Fruit fly (Drosophila melanogaster) whole organism, wandering third instar larva: Measurements from ENCODE around the gene CG13606.

Source experiments
- Abd-B ChIP-seq: fragments of >200 bp; optimal IDR thresholded peaks from 2 replicates; lab custom pipeline; 2017; ENCODE audit warnings: missing biosample characterization, missing genetic modification characterization
- CG32264 ChIP-seq: fragments of 200-800 bp; sonication (Bioruptor generic); optimal IDR thresholded peaks from 2 replicates; lab custom pipeline; 2016; ENCODE audit warnings: missing biosample characterization, missing genetic modification characterization
- CG9705 ChIP-seq: fragments of 200-800 bp; sonication (Bioruptor generic); optimal IDR thresholded peaks from 2 replicates; lab custom pipeline; 2018; ENCODE audit warnings: missing biosample characterization, mild to moderate bottlenecking, missing genetic modification characterization
- CrebA ChIP-seq: fragments of 200-800 bp; sonication (Bioruptor generic); optimal IDR thresholded peaks from 2 replicates; lab custom pipeline; 2016; ENCODE audit warnings: missing biosample characterization, mild to moderate bottlenecking, missing genetic modification characterization, borderline replicate concordance
- Dfd ChIP-seq: fragments of >200 bp; optimal IDR thresholded peaks from 2 replicates; lab custom pipeline; 2017; ENCODE audit warnings: missing biosample characterization, missing genetic modification characterization
- Dif ChIP-seq: fragments of 200-275, 200-300 bp; sonication (Bioruptor generic); optimal IDR thresholded peaks from 2 replicates; lab custom pipeline; 2018; ENCODE audit warnings: missing biosample characterization, missing genetic modification characterization; ENCODE audit not compliant: partially characterized antibody
- GATAd ChIP-seq: sonication (Bioruptor generic); optimal IDR thresholded peaks from 2 replicates; lab custom pipeline; 2016; ENCODE audit warnings: missing biosample characterization, missing genetic modification characterization
- HLH106 ChIP-seq: fragments of 200-800 bp; optimal IDR thresholded peaks from 3 replicates; lab custom pipeline; 2019; ENCODE audit warnings: missing biosample characterization, mild to moderate bottlenecking, missing genetic modification characterization, moderate library complexity
- Hnf4 ChIP-seq: fragments of 200-800 bp; sonication (Bioruptor generic); optimal IDR thresholded peaks from 2 replicates; lab custom pipeline; 2016; ENCODE audit warnings: missing biosample characterization, mild to moderate bottlenecking, missing genetic modification characterization
- Hr83 ChIP-seq: fragments of 200-300 bp; sonication (Bioruptor generic); optimal IDR thresholded peaks from 2 replicates; lab custom pipeline; 2016; ENCODE audit warnings: missing biosample characterization, mild to moderate bottlenecking, missing genetic modification characterization, moderate library complexity; ENCODE audit not compliant: poor library complexity, severe bottlenecking
- Jra ChIP-seq: sonication (Bioruptor generic); optimal IDR thresholded peaks from 2 replicates; lab custom pipeline; 2016; ENCODE audit warnings: missing biosample characterization, missing genetic modification characterization
- Mio ChIP-seq: sonication (Bioruptor generic); optimal IDR thresholded peaks from 2 replicates; lab custom pipeline; 2016; ENCODE audit warnings: missing biosample characterization, missing genetic modification characterization
- N ChIP-seq: fragments of >200 bp; optimal IDR thresholded peaks from 2 replicates; lab custom pipeline; 2018; ENCODE audit warnings: missing biosample characterization, missing external identifiers, missing genetic modification characterization
- OdsH ChIP-seq: fragments of 200-800 bp; sonication (Bioruptor generic); optimal IDR thresholded peaks from 2 replicates; lab custom pipeline; 2016; ENCODE audit warnings: missing biosample characterization, mild to moderate bottlenecking, missing genetic modification characterization
- Rel ChIP-seq, 2 experiments: fragments of 200-800 bp; sonication (Bioruptor generic) in 1 of 2; optimal IDR thresholded peaks; 2 replicates in 1 of 2; 3 replicates in 1 of 2; lab custom pipeline; 2016 to 2019; ENCODE audit warnings: mild to moderate bottlenecking in 2 of 2, missing biosample characterization in 2 of 2, missing genetic modification characterization in 2 of 2, moderate library complexity in 1 of 2
- Sp1 ChIP-seq: fragments of 200-800 bp; sonication (Bioruptor generic); optimal IDR thresholded peaks from 3 replicates; lab custom pipeline; 2019; ENCODE audit warnings: missing biosample characterization, mild to moderate bottlenecking, missing genetic modification characterization, moderate library complexity
- br ChIP-seq: fragments of 200-800 bp; sonication (Bioruptor generic); optimal IDR thresholded peaks from 2 replicates; lab custom pipeline; 2016; ENCODE audit warnings: missing biosample characterization, missing genetic modification characterization
- dl ChIP-seq, 2 experiments: fragments of 175-275, 200-275 bp in 1 of 2; fragments of 200-275 bp in 1 of 2; sonication (Bioruptor generic); optimal IDR thresholded peaks; lab custom pipeline; 2018; ENCODE audit warnings: mild to moderate bottlenecking in 2 of 2, missing biosample characterization in 2 of 2, missing genetic modification characterization in 2 of 2, moderate library complexity in 2 of 2; ENCODE audit not compliant: partially characterized antibody in 2 of 2, insufficient read depth in 1 of 2
- dsf ChIP-seq: sonication (Bioruptor generic); optimal IDR thresholded peaks from 2 replicates; lab custom pipeline; 2016; ENCODE audit warnings: missing biosample characterization, missing genetic modification characterization, borderline replicate concordance
- ey ChIP-seq: fragments of 200-800 bp; sonication (Bioruptor generic); optimal IDR thresholded peaks from 2 replicates; lab custom pipeline; 2016; ENCODE audit warnings: missing biosample characterization, missing genetic modification characterization
- foxo ChIP-seq, 2 experiments: fragments of 200-800 bp; sonication (Bioruptor generic); optimal IDR thresholded peaks; 2 replicates in 1 of 2; 3 replicates in 1 of 2; lab custom pipeline; 2016 to 2017; ENCODE audit warnings: missing biosample characterization in 2 of 2, missing genetic modification characterization in 2 of 2
- fru ChIP-seq: fragments of 200-800 bp; sonication (Bioruptor generic); optimal IDR thresholded peaks from 3 replicates; lab custom pipeline; 2016; ENCODE audit warnings: missing biosample characterization, mild to moderate bottlenecking, missing genetic modification characterization
- h ChIP-seq: fragments of 200-800 bp; sonication (Bioruptor generic); optimal IDR thresholded peaks from 3 replicates; lab custom pipeline; 2016; ENCODE audit warnings: missing biosample characterization, mild to moderate bottlenecking, missing genetic modification characterization
- jim ChIP-seq: fragments of 175-275, 200-325 bp; sonication (Bioruptor generic); optimal IDR thresholded peaks from 2 replicates; lab custom pipeline; 2016; ENCODE audit warnings: missing biosample characterization, mild to moderate bottlenecking, missing genetic modification characterization
- lola ChIP-seq: fragments of >200 bp; optimal IDR thresholded peaks from 2 replicates; lab custom pipeline; 2017; ENCODE audit warnings: missing biosample characterization, missing genetic modification characterization
- psq ChIP-seq: fragments of 200-800 bp; sonication (Bioruptor generic); optimal IDR thresholded peaks from 3 replicates; lab custom pipeline; 2017; ENCODE audit warnings: missing biosample characterization, mild to moderate bottlenecking, missing genetic modification characterization, moderate library complexity
- rgr ChIP-seq: fragments of 200-800 bp; sonication (Bioruptor generic); optimal IDR thresholded peaks from 3 replicates; lab custom pipeline; 2016; ENCODE audit warnings: missing biosample characterization, mild to moderate bottlenecking, missing genetic modification characterization
- sage ChIP-seq: fragments of 200-800 bp; sonication (Bioruptor generic); optimal IDR thresholded peaks from 2 replicates; lab custom pipeline; 2016; ENCODE audit warnings: missing biosample characterization, mild to moderate bottlenecking, missing genetic modification characterization
- tai ChIP-seq: sonication (Bioruptor generic); optimal IDR thresholded peaks from 2 replicates; lab custom pipeline; 2016; ENCODE audit warnings: missing biosample characterization, missing genetic modification characterization
- usp ChIP-seq: fragments of >200 bp; optimal IDR thresholded peaks from 2 replicates; lab custom pipeline; 2017; ENCODE audit warnings: missing biosample characterization, missing genetic modification characterization
- woc ChIP-seq: sonication (Bioruptor generic); optimal IDR thresholded peaks from 2 replicates; lab custom pipeline; 2016; ENCODE audit warnings: missing biosample characterization, mild to moderate bottlenecking, missing genetic modification characterization

CG13606 gene

dm6 chr3R:24216017-24216416 lies 43.6 kb downstream of the CG13606 start:
- TF ChIP-seq br (GFP tag; lab: Kevin White, UChicago) (no peak), CG32264 (no peak), GATAd (no peak), Hr83 (GFP tag; lab: Kevin White, UChicago) (no peak), OdsH (GFP tag; lab: Kevin White, UChicago) (no peak), Hnf4 (GFP tag; lab: Kevin White, UChicago) (no peak), N (GFP tag; lab: Kevin White, UChicago) (no peak), Dif (GFP tag; lab: Kevin White, UChicago) (no peak)

- no peak for TF ChIP-seq jim (GFP tag; lab: Kevin White, UChicago)
- no peak for TF ChIP-seq woc (GFP tag; lab: Kevin White, UChicago)
- peak; percentile 43 for TF ChIP-seq Sp1 (GFP tag; lab: Kevin White, UChicago)
- TF ChIP-seq CrebA, result no peak
- no peak for TF ChIP-seq ey (GFP tag; lab: Kevin White, UChicago)
- TF ChIP-seq usp, result no peak
- peak; percentile 72 for TF ChIP-seq Dif (GFP tag; lab: Kevin White, UChicago)
- no peak for TF ChIP-seq Jra (GFP tag; lab: Kevin White, UChicago)
- no peak for TF ChIP-seq Rel (GFP tag; optimal IDR thresholded peaks at IDR 0.05; lab: Kevin White, UChicago)
- no peak for TF ChIP-seq Rel (tag; optimal IDR thresholded peaks at IDR 0.05; lab: Kevin White, UChicago)
- TF ChIP-seq h (GFP tag; lab: Kevin White, UChicago), result peak; percentile 7
- no peak for TF ChIP-seq fru
- TF ChIP-seq psq (GFP tag; lab: Kevin White, UChicago), result peak; percentile 1
- TF ChIP-seq dl (GFP tag; optimal IDR thresholded peaks at IDR 0.05; lab: Kevin White, UChicago; ENCODE audit: insufficient read depth in 1 of 2, partially characterized antibody in 2 of 2), result peak in 1 of 2 experiments; percentile 72
- no peak for TF ChIP-seq GATAd
- TF ChIP-seq Dfd (GFP tag; lab: Kevin White, UChicago), result no peak
- TF ChIP-seq, all 38 proteins: peak for 5
Measured at dm6 chr3R:24218565-24218964, 46.1 kb downstream of the CG13606 start, which contains the start of gene CG17786. Gene CG17786, minus strand, starts transcription at chr3R:24218718.

- TF ChIP-seq Sp1 (GFP tag; lab: Kevin White, UChicago), result no peak
- no peak for TF ChIP-seq ey (GFP tag; lab: Kevin White, UChicago)
- TF ChIP-seq sage (GFP tag; lab: Kevin White, UChicago), result no peak
- TF ChIP-seq Mio (GFP tag; lab: Kevin White, UChicago), result no peak
- TF ChIP-seq Hr83 (GFP tag; lab: Kevin White, UChicago), result no peak
- no peak for TF ChIP-seq Hnf4 (GFP tag; lab: Kevin White, UChicago)
- TF ChIP-seq foxo (GFP tag; optimal IDR thresholded peaks at IDR 0.05; lab: Kevin White, UChicago), result no peak
- no peak for TF ChIP-seq CrebA
- TF ChIP-seq CG9705 (GFP tag; lab: Kevin White, UChicago), result no peak
- no peak for TF ChIP-seq h (GFP tag; lab: Kevin White, UChicago)
- TF ChIP-seq Dif (GFP tag; lab: Kevin White, UChicago), result no peak
- no peak for TF ChIP-seq HLH106 (tag; lab: Kevin White, UChicago)
- no peak for TF ChIP-seq Abd-B
- no peak for TF ChIP-seq lola
- TF ChIP-seq rgr (GFP tag; lab: Kevin White, UChicago), result no peak
- no peak for TF ChIP-seq jim (GFP tag; lab: Kevin White, UChicago)
- TF ChIP-seq woc (GFP tag; lab: Kevin White, UChicago), result no peak
- no peak for TF ChIP-seq fru
- no peak for TF ChIP-seq Jra (GFP tag; lab: Kevin White, UChicago)
Measured at dm6 chr3R:24219093-24219492, 46.7 kb downstream of the CG13606 start.

dm6 chr3R:24220845-24221244 lies 48.4 kb downstream of the CG13606 start, which contains the start of gene cav:
Gene cav, plus strand, starts transcription at chr3R:24221103.
- TF ChIP-seq Hnf4 (GFP tag; lab: Kevin White, UChicago) (no peak), GATAd (no peak), Dif (GFP tag; lab: Kevin White, UChicago) (peak; percentile 20), dsf (GFP tag; lab: Kevin White, UChicago) (no peak), woc (GFP tag; lab: Kevin White, UChicago) (no peak), sage (GFP tag; lab: Kevin White, UChicago) (no peak), usp (no peak), tai (no peak)
